Worm (Caenorhabditis elegans) whole organism, late embryonic: ENCODE data around the gene str-145.

ENCODE experiments used
- C38D4.7 ChIP-seq: fragments of 200-800 bp; sonication (Bioruptor generic); optimal IDR thresholded peaks from 2 replicates; lab custom pipeline; 2018; ENCODE audit warnings: mild to moderate bottlenecking, missing genetic modification characterization, moderate library complexity, missing compliant biosample characterization
- ama-1 ChIP-seq: fragments of 150-350 bp; optimal IDR thresholded peaks from 2 replicates; lab custom pipeline; 2014
- dmd-4 ChIP-seq: sonication (generic microtip); optimal IDR thresholded peaks from 2 replicates; lab custom pipeline; 2016; ENCODE audit warnings: borderline replicate concordance, missing genetic modification characterization, missing compliant biosample characterization
- ets-4 ChIP-seq: sonication (generic microtip); optimal IDR thresholded peaks from 2 replicates; lab custom pipeline; 2016; ENCODE audit warnings: missing genetic modification characterization, missing compliant biosample characterization
- lin-11 ChIP-seq: fragments of 200-800 bp; sonication (Bioruptor generic); optimal IDR thresholded peaks from 2 replicates; lab custom pipeline; 2018; ENCODE audit warnings: mild to moderate bottlenecking, missing genetic modification characterization, missing compliant biosample characterization
- nhr-11 ChIP-seq: fragments of 150-350 bp; optimal IDR thresholded peaks from 2 replicates; lab custom pipeline; 2014; ENCODE audit warnings: missing biosample characterization, missing genetic modification characterization
- pag-3 ChIP-seq: sonication (generic microtip); optimal IDR thresholded peaks from 2 replicates; lab custom pipeline; 2016; ENCODE audit warnings: missing compliant biosample characterization, missing genetic modification characterization, borderline replicate concordance
- pax-1 ChIP-seq: fragments of 150-350 bp; optimal IDR thresholded peaks from 2 replicates; lab custom pipeline; 2014; ENCODE audit warnings: missing biosample characterization, missing genetic modification characterization
- pha-2 ChIP-seq: sonication (generic microtip); optimal IDR thresholded peaks from 2 replicates; lab custom pipeline; 2017; ENCODE audit warnings: mild to moderate bottlenecking, missing genetic modification characterization, missing compliant biosample characterization
- pqm-1 ChIP-seq: sonication (generic microtip); optimal IDR thresholded peaks from 2 replicates; lab custom pipeline; 2016; ENCODE audit warnings: missing genetic modification characterization, missing compliant biosample characterization
- ref-2 ChIP-seq: sonication (generic microtip); optimal IDR thresholded peaks from 2 replicates; lab custom pipeline; 2016; ENCODE audit warnings: missing genetic modification characterization, missing compliant biosample characterization
- syd-9 ChIP-seq: sonication (generic microtip); optimal IDR thresholded peaks from 2 replicates; lab custom pipeline; 2016; ENCODE audit warnings: mild to moderate bottlenecking, missing genetic modification characterization, moderate library complexity, missing compliant biosample characterization
- unc-3 ChIP-seq, 2 experiments: fragments of 200-800 bp in 1 of 2; sonication (Bioruptor generic) in 1 of 2; sonication (generic microtip) in 1 of 2; conservative IDR thresholded peaks in 1 of 2; optimal IDR thresholded peaks in 1 of 2; 2 replicates each; pipeline versions ENCODE4 v1.3.6 to Lab custom; 2016 to 2022; ENCODE audit warnings: missing compliant biosample characterization in 2 of 2, missing genetic modification characterization in 2 of 2, missing genetic modification reagents in 1 of 2
- unc-86 ChIP-seq: sonication (generic microtip); optimal IDR thresholded peaks from 2 replicates; lab custom pipeline; 2016; ENCODE audit warnings: missing genetic modification characterization, missing compliant biosample characterization

DNA sequence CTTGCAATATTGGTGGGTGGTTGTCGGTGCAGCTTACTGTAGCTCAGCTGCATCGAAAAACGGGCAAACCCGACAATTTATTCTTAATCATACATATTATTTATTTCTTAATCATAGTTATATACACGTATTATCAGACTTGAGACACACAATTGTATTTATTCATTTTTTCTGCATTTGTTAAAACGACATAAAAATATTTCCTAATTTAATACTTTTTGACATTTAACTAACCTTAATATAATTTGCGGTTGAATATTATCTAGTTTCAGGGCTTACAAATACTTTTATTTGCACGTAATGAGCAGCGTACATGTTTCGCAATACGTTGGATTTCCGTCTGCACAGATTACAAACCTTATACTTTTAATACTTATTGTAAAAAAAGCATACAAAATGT is 39.8 kb downstream of the str-145 start, which contains the start of gene str-138:
- TF ChIP-seq unc-86 (tag; lab: Kevin White, UChicago) = no peak
- TF ChIP-seq unc-3 (GFP tag; conservative IDR thresholded peaks at IDR 0.05; lab: Robert Waterston, UW) = no peak
- TF ChIP-seq unc-3 (tag; optimal IDR thresholded peaks at IDR 0.05; lab: Kevin White, UChicago) = no peak
- TF ChIP-seq ama-1 (lab: Kevin White, UChicago) = no peak
- TF ChIP-seq pag-3 (tag; lab: Kevin White, UChicago) = no peak
- no peak for TF ChIP-seq pax-1
- no peak for TF ChIP-seq pqm-1 (tag; lab: Kevin White, UChicago)
- TF ChIP-seq ets-4 = no peak
- TF ChIP-seq lin-11 (tag; lab: Kevin White, UChicago) = no peak
- TF ChIP-seq syd-9 = no peak
- no peak for TF ChIP-seq dmd-4 (tag; lab: Kevin White, UChicago)
- no peak for TF ChIP-seq pha-2 (tag; lab: Kevin White, UChicago)
- TF ChIP-seq ref-2 (tag; lab: Kevin White, UChicago) = no peak
- TF ChIP-seq C38D4.7 = no peak
- no peak for TF ChIP-seq nhr-11
